Fruit fly (Drosophila melanogaster) S2 (cell line): Measurements from ENCODE around the gene CG42564.

Source experiments
- CG8478 ChIP-seq: fragments of >200 bp; optimal IDR thresholded peaks from 2 replicates; lab custom pipeline; 2018
- CTCF ChIP-seq, 2 experiments: fragments of >200 bp; optimal IDR thresholded peaks; 2 replicates each; lab custom pipeline; 2018

- TF ChIP-seq CG8478 (lab: Kevin White, UChicago) (no peak), CTCF (optimal IDR thresholded peaks at IDR 0.05; lab: Kevin White, UChicago) (no peak)
Measured at dm6 chr3R:6352893-6353623, 21.2 kb upstream of the CG42564 start.
